Worm (Caenorhabditis elegans) whole organism, L2 larva: ENCODE results near the gene F25H9.2.

Experiments used
- ama-1 ChIP-seq: fragments of 150-350 bp; optimal IDR thresholded peaks from 2 replicates; lab custom pipeline; 2018; ENCODE audit warnings: inconsistent platforms
- ceh-16 ChIP-seq: fragments of 150-350 bp; optimal IDR thresholded peaks from 2 replicates; lab custom pipeline; 2014; ENCODE audit warnings: missing biosample characterization, missing genetic modification characterization
- ceh-82 ChIP-seq: fragments of 150-350 bp; optimal IDR thresholded peaks from 2 replicates; lab custom pipeline; 2014; ENCODE audit warnings: missing biosample characterization, missing genetic modification characterization
- nhr-11 ChIP-seq: fragments of 150-350 bp; optimal IDR thresholded peaks from 2 replicates; lab custom pipeline; 2014; ENCODE audit warnings: missing biosample characterization, missing genetic modification characterization
- nhr-12 ChIP-seq: fragments of 150-350 bp; optimal IDR thresholded peaks from 2 replicates; lab custom pipeline; 2014; ENCODE audit warnings: missing biosample characterization, missing genetic modification characterization
- snpc-4 ChIP-seq: fragments of 150-350 bp; optimal IDR thresholded peaks from 2 replicates; lab custom pipeline; 2014; ENCODE audit warnings: missing biosample characterization, missing genetic modification characterization
- ztf-11 ChIP-seq: sonication (generic microtip); optimal IDR thresholded peaks from 2 replicates; lab custom pipeline; 2017; ENCODE audit warnings: missing biosample characterization, missing genetic modification characterization

ce11 chrV:13410688-13411087 lies 47.2 kb upstream of the F25H9.2 start, which contains the start of gene F53F1.4:
- TF ChIP-seq nhr-11 (no peak), ceh-82 (tag; lab: Kevin White, UChicago) (no peak), snpc-4 (tag; lab: Kevin White, UChicago) (no peak), ztf-11 (tag; lab: Kevin White, UChicago) (no peak), nhr-12 (tag; lab: Kevin White, UChicago) (no peak), ceh-16 (no peak), ama-1 (lab: Kevin White, UChicago) (no peak)
